Fruit fly (Drosophila melanogaster) whole organism, embryonic: ENCODE results near the gene CG33120.

Experiments
- CG10147 ChIP-seq: fragments of 200-800 bp; sonication (Bioruptor generic); optimal IDR thresholded peaks from 2 replicates; lab custom pipeline; 2019; ENCODE audit warnings: missing biosample characterization, mild to moderate bottlenecking, missing genetic modification characterization, moderate library complexity
- TFAM ChIP-seq: fragments of 200-800 bp; sonication (Bioruptor generic); optimal IDR thresholded peaks from 2 replicates; lab custom pipeline; 2017; ENCODE audit warnings: missing biosample characterization, missing genetic modification characterization, inconsistent platforms

DNA sequence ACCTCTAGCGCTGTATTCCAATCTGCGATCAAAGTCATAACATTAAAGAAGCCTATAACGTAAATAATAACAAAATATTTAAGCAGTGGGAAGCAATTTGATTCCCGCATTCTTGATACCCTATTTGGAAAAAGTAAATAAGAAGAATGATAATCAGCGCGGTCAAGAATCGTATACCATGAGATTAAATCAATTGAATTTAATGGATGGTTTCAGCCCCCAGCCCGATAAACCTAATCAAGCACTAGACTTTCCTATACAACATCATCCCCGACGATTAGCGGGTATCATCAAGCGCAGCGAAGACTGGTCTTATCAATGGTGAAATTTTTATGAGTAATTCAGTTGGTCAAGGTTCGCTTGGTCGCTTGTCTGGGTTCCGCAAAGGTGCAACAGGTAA, 819 bp downstream of the CG33120 start:
- TF ChIP-seq TFAM (GFP tag; lab: Kevin White, UChicago): no peak
- no peak for TF ChIP-seq CG10147 (GFP tag; lab: Kevin White, UChicago)
